Fruit fly (Drosophila melanogaster) whole organism, adult: Measurements from ENCODE around the gene CAH8.
A peak's percentile ranks its signal among the peaks of the same experiment; 100 is the strongest.

Experiments
- CG11617 ChIP-seq: fragments of 200-800 bp; sonication (Bioruptor generic); optimal IDR thresholded peaks from 2 replicates; lab custom pipeline; 2017; ENCODE audit warnings: mild to moderate bottlenecking, missing biosample characterization, missing genetic modification reagents, missing genetic modification characterization
- CG12768 ChIP-seq: fragments of 200-800 bp; sonication (Bioruptor generic); optimal IDR thresholded peaks from 2 replicates; lab custom pipeline; 2017; ENCODE audit warnings: missing biosample characterization, missing genetic modification characterization, mild to moderate bottlenecking, moderate library complexity, missing genetic modification reagents
- CG14711 ChIP-seq: fragments of 200-800 bp; sonication (Bioruptor generic); optimal IDR thresholded peaks from 2 replicates; lab custom pipeline; 2018; ENCODE audit warnings: missing biosample characterization, mild to moderate bottlenecking, missing genetic modification characterization, moderate library complexity
- CG1620 ChIP-seq: fragments of 200-800 bp; sonication (Bioruptor generic); optimal IDR thresholded peaks from 2 replicates; lab custom pipeline; 2016; ENCODE audit warnings: missing biosample characterization, missing genetic modification characterization
- CG33017 ChIP-seq: fragments of 200-800 bp; sonication (Bioruptor generic); optimal IDR thresholded peaks from 2 replicates; lab custom pipeline; 2018; ENCODE audit warnings: missing biosample characterization, mild to moderate bottlenecking, missing genetic modification characterization, moderate library complexity
- CG5204 ChIP-seq: fragments of 200-800 bp; sonication (Bioruptor generic); optimal IDR thresholded peaks from 2 replicates; lab custom pipeline; 2016; ENCODE audit warnings: missing biosample characterization, missing genetic modification characterization
- CG7045 ChIP-seq: fragments of 200-800 bp; sonication (Bioruptor generic); optimal IDR thresholded peaks from 2 replicates; lab custom pipeline; 2017; ENCODE audit warnings: missing biosample characterization, mild to moderate bottlenecking, missing genetic modification characterization
- CG7101 ChIP-seq: fragments of 200-800 bp; sonication (Bioruptor generic); optimal IDR thresholded peaks from 2 replicates; lab custom pipeline; 2018; ENCODE audit warnings: missing biosample characterization, mild to moderate bottlenecking, missing genetic modification characterization, moderate library complexity
- Clk ChIP-seq: fragments of 200-800 bp; sonication (Bioruptor generic); optimal IDR thresholded peaks from 2 replicates; lab custom pipeline; 2017; ENCODE audit warnings: missing biosample characterization, missing genetic modification characterization
- Crg-1 ChIP-seq: fragments of 200-800 bp; sonication (Bioruptor generic); optimal IDR thresholded peaks from 2 replicates; lab custom pipeline; 2016; ENCODE audit warnings: missing biosample characterization, missing genetic modification characterization
- Hr96 ChIP-seq: fragments of 200-800 bp; sonication (Bioruptor generic); optimal IDR thresholded peaks from 2 replicates; lab custom pipeline; 2016; ENCODE audit warnings: missing biosample characterization, missing genetic modification characterization
- Mnt ChIP-seq: fragments of 200-800 bp; sonication (Bioruptor generic); optimal IDR thresholded peaks from 2 replicates; lab custom pipeline; 2016; ENCODE audit warnings: missing biosample characterization, mild to moderate bottlenecking, missing genetic modification characterization
- bab1 ChIP-seq: fragments of 200-800 bp; sonication (Bioruptor generic); optimal IDR thresholded peaks from 3 replicates; lab custom pipeline; 2019; ENCODE audit warnings: missing biosample characterization, mild to moderate bottlenecking, missing genetic modification characterization, moderate library complexity
- cic ChIP-seq: fragments of 200-800 bp; sonication (Bioruptor generic); optimal IDR thresholded peaks from 2 replicates; lab custom pipeline; 2017; ENCODE audit warnings: missing biosample characterization, mild to moderate bottlenecking, missing genetic modification characterization, moderate library complexity
- cnc ChIP-seq, 2 experiments: fragments of >200 bp; optimal IDR thresholded peaks; 2 replicates each; lab custom pipeline; 2017
- kay ChIP-seq: fragments of 200-800 bp; sonication (Bioruptor generic); peaks from one replicate; lab custom pipeline; 2016; ENCODE audit warnings: missing biosample characterization, missing genetic modification characterization, borderline replicate concordance
- ovo ChIP-seq: fragments of 200-800 bp; sonication (Bioruptor generic); optimal IDR thresholded peaks from 2 replicates; lab custom pipeline; 2016; ENCODE audit warnings: missing biosample characterization, missing genetic modification characterization
- pad ChIP-seq: fragments of 200-800 bp; sonication (Bioruptor generic); optimal IDR thresholded peaks from 3 replicates; lab custom pipeline; 2017; ENCODE audit warnings: missing biosample characterization, missing genetic modification characterization, mild to moderate bottlenecking, moderate library complexity, missing genetic modification reagents
- tj ChIP-seq: fragments of 200-800 bp; sonication (Bioruptor generic); optimal IDR thresholded peaks from 3 replicates; lab custom pipeline; 2017; ENCODE audit warnings: missing biosample characterization, mild to moderate bottlenecking, missing genetic modification characterization, moderate library complexity
- toe ChIP-seq: fragments of 200-800 bp; sonication (Bioruptor generic); optimal IDR thresholded peaks from 2 replicates; lab custom pipeline; 2016; ENCODE audit warnings: missing biosample characterization, missing genetic modification characterization

The CAH8 gene

dm6 chr3R:22402355-22402754, 12.8 kb upstream of the CAH8 start, which contains the start of gene CG13856:
Gene CG13856 (plus strand): TSS chr3R:22402655.
- TF ChIP-seq CG14711 (no peak), Clk (GFP tag; lab: Kevin White, UChicago) (no peak), CG33017 (tag; lab: Kevin White, UChicago) (no peak), toe (GFP tag; lab: Kevin White, UChicago) (no peak), cic (GFP tag; lab: Kevin White, UChicago) (no peak), cnc (optimal IDR thresholded peaks at IDR 0.05; lab: Kevin White, UChicago) (no peak), CG11617 (no peak), tj (GFP tag; lab: Kevin White, UChicago) (no peak), CG12768 (GFP tag; lab: Kevin White, UChicago) (no peak), bab1 (GFP tag; lab: Kevin White, UChicago) (no peak), Mnt (GFP tag; lab: Kevin White, UChicago) (no peak), CG1620 (GFP tag; lab: Kevin White, UChicago) (no peak), CG5204 (GFP tag; lab: Kevin White, UChicago) (no peak), CG7101 (tag; lab: Kevin White, UChicago) (no peak), ovo (GFP tag; lab: Kevin White, UChicago) (no peak), Crg-1 (GFP tag; lab: Kevin White, UChicago) (no peak), pad (GFP tag; lab: Kevin White, UChicago) (no peak)

dm6 chr3R:22400246-22400645, 10.7 kb upstream of the CAH8 start:
- TF ChIP-seq cnc (optimal IDR thresholded peaks at IDR 0.05; lab: Kevin White, UChicago), result no peak
- TF ChIP-seq CG33017 (tag; lab: Kevin White, UChicago), result no peak
- TF ChIP-seq CG11617, result no peak
- no peak for TF ChIP-seq toe (GFP tag; lab: Kevin White, UChicago)
- TF ChIP-seq Clk (GFP tag; lab: Kevin White, UChicago), result no peak
- TF ChIP-seq tj (GFP tag; lab: Kevin White, UChicago), result no peak
- TF ChIP-seq CG12768 (GFP tag; lab: Kevin White, UChicago), result no peak

dm6 chr3R:22397068-22397700, 7.7 kb upstream of the CAH8 start:
- TF ChIP-seq CG33017 (tag; lab: Kevin White, UChicago), result no peak
- TF ChIP-seq bab1 (GFP tag; lab: Kevin White, UChicago), result peak; percentile 15

dm6 chr3R:22396238-22396772, 6.8 kb upstream of the CAH8 start:
- TF ChIP-seq CG1620 (GFP tag; lab: Kevin White, UChicago) (no peak), kay (GFP tag; lab: Kevin White, UChicago) (no peak), Crg-1 (GFP tag; lab: Kevin White, UChicago) (no peak)

- TF ChIP-seq Clk (GFP tag; lab: Kevin White, UChicago) (no peak), cnc (optimal IDR thresholded peaks at IDR 0.05; lab: Kevin White, UChicago) (no peak), bab1 (GFP tag; lab: Kevin White, UChicago) (no peak), ovo (GFP tag; lab: Kevin White, UChicago) (no peak), Hr96 (GFP tag; lab: Kevin White, UChicago) (no peak), CG7045 (GFP tag; lab: Kevin White, UChicago) (no peak), CG5204 (GFP tag; lab: Kevin White, UChicago) (no peak), cic (GFP tag; lab: Kevin White, UChicago) (no peak), Mnt (GFP tag; lab: Kevin White, UChicago) (no peak), CG7101 (tag; lab: Kevin White, UChicago) (no peak)
Measured at dm6 chr3R:22395409-22396178, 6.1 kb upstream of the CAH8 start.

dm6 chr3R:22394004-22394403, 4.5 kb upstream of the CAH8 start, which contains the start of gene CG13857:
Gene CG13857 (minus strand): TSS chr3R:22394104.
- no peak for TF ChIP-seq CG11617
- TF ChIP-seq CG33017 (tag; lab: Kevin White, UChicago), result no peak
- TF ChIP-seq cic (GFP tag; lab: Kevin White, UChicago), result no peak
- no peak for TF ChIP-seq bab1 (GFP tag; lab: Kevin White, UChicago)
- TF ChIP-seq CG14711, result no peak
- TF ChIP-seq Clk (GFP tag; lab: Kevin White, UChicago), result no peak
- TF ChIP-seq toe (GFP tag; lab: Kevin White, UChicago), result no peak
- no peak for TF ChIP-seq cnc (optimal IDR thresholded peaks at IDR 0.05; lab: Kevin White, UChicago)
- TF ChIP-seq Crg-1 (GFP tag; lab: Kevin White, UChicago), result no peak
- no peak for TF ChIP-seq CG7101 (tag; lab: Kevin White, UChicago)
- no peak for TF ChIP-seq Hr96 (GFP tag; lab: Kevin White, UChicago)
- TF ChIP-seq ovo (GFP tag; lab: Kevin White, UChicago), result no peak
- no peak for TF ChIP-seq kay (GFP tag; lab: Kevin White, UChicago)
- no peak for TF ChIP-seq pad (GFP tag; lab: Kevin White, UChicago)
- no peak for TF ChIP-seq CG5204 (GFP tag; lab: Kevin White, UChicago)
- TF ChIP-seq Mnt (GFP tag; lab: Kevin White, UChicago), result no peak
- no peak for TF ChIP-seq tj (GFP tag; lab: Kevin White, UChicago)
